Worm (Caenorhabditis elegans): Measurements from ENCODE around the gene mpz-1.

DNA sequence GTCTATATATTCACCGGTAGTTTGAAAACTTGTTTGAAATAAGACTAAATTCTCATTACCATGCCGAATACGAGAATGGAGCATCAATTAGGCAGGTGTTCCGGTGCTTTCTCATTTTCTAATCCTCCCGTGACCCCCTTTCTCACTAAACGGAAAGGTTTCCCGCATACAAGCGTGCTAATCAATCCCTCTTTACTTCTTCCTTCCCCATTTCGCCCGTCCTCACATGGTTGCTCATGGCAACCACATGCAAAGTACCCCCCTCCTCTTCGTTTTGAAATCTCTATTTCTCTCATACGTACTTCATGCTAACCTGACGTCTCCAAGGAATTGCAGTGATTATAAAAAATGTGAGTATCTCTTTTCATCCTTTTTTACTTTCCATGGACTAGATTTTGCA lies 58.0 kb downstream of the mpz-1 start, which contains the start of gene mks-5:
- TF ChIP-seq dao-5 (tag; optimal IDR thresholded peaks at IDR 0.05): no peak
- TF ChIP-seq him-1 (tag; optimal IDR thresholded peaks at IDR 0.05): no peak
- TF ChIP-seq W03F9.2 (tag; optimal IDR thresholded peaks at IDR 0.05): no peak

All from whole organism, L4/young adult.